Worm (Caenorhabditis elegans) whole organism, L1 larva: ENCODE measurements around the gene K12H4.7.

ENCODE experiments used
- C04F5.9 ChIP-seq: sonication (generic microtip); optimal IDR thresholded peaks from 2 replicates; lab custom pipeline; 2016; ENCODE audit warnings: missing genetic modification characterization, missing compliant biosample characterization
- C16A3.4 ChIP-seq: fragments of 150-350 bp; optimal IDR thresholded peaks from 2 replicates; lab custom pipeline; 2014; ENCODE audit warnings: missing biosample characterization, missing genetic modification characterization
- C34B4.2 ChIP-seq: sonication (generic microtip); optimal IDR thresholded peaks from 2 replicates; lab custom pipeline; 2017; ENCODE audit warnings: mild to moderate bottlenecking, missing genetic modification characterization, missing compliant biosample characterization
- Y116A8C.19 ChIP-seq: sonication (generic microtip); optimal IDR thresholded peaks from 2 replicates; lab custom pipeline; 2016; ENCODE audit warnings: missing compliant biosample characterization, missing genetic modification characterization, borderline replicate concordance
- aha-1 ChIP-seq: fragments of 150-350 bp; optimal IDR thresholded peaks from 2 replicates; lab custom pipeline; 2014; ENCODE audit warnings: missing biosample characterization, missing genetic modification characterization
- alr-1 ChIP-seq: fragments of 200-800 bp; sonication (Bioruptor generic); optimal IDR thresholded peaks from 2 replicates; lab custom pipeline; 2018; ENCODE audit warnings: borderline replicate concordance, mild to moderate bottlenecking, missing genetic modification characterization, missing compliant biosample characterization
- blmp-1 ChIP-seq: fragments of 150-350 bp; optimal IDR thresholded peaks from 2 replicates; lab custom pipeline; 2014; ENCODE audit warnings: missing biosample characterization, missing genetic modification characterization
- ceh-63 ChIP-seq: fragments of 200-800 bp; sonication (Bioruptor generic); optimal IDR thresholded peaks from 2 replicates; lab custom pipeline; 2018; ENCODE audit warnings: mild to moderate bottlenecking, missing genetic modification characterization, missing compliant biosample characterization
- ceh-8 ChIP-seq: fragments of 200-800 bp; sonication (Bioruptor generic); optimal IDR thresholded peaks from 2 replicates; lab custom pipeline; 2018; ENCODE audit warnings: mild to moderate bottlenecking, missing genetic modification characterization, moderate library complexity, missing compliant biosample characterization
- ceh-82 ChIP-seq, 3 experiments: fragments of 150-350 bp in 1 of 3; sonication (generic microtip) in 2 of 3; optimal IDR thresholded peaks; 2 replicates each; lab custom pipeline; 2014 to 2017; ENCODE audit warnings: missing biosample characterization in 3 of 3, missing genetic modification characterization in 3 of 3
- ceh-90 ChIP-seq: sonication (generic microtip); optimal IDR thresholded peaks from 2 replicates; lab custom pipeline; 2016; ENCODE audit warnings: missing genetic modification characterization, missing compliant biosample characterization
- dsc-1 ChIP-seq: sonication (generic microtip); optimal IDR thresholded peaks from 2 replicates; lab custom pipeline; 2016; ENCODE audit warnings: mild to moderate bottlenecking, missing genetic modification characterization, missing compliant biosample characterization
- efl-1 ChIP-seq, 4 experiments: fragments of 150-350 bp; optimal IDR thresholded peaks in 3 of 4; peaks in 1 of 4; 1 replicate in 1 of 4; 2 replicates in 3 of 4; lab custom pipeline; 2014; ENCODE audit warnings: missing biosample characterization in 2 of 4, missing genetic modification characterization in 2 of 4, missing genetic modification reagents in 2 of 4
- egl-13 ChIP-seq: sonication (generic microtip); optimal IDR thresholded peaks from 2 replicates; lab custom pipeline; 2016; ENCODE audit warnings: missing genotype, missing genetic modification reagents, missing genetic modification characterization, missing compliant biosample characterization
- elt-3 ChIP-seq, 6 experiments: fragments of 150-350 bp in 1 of 6; sonication (generic microtip); optimal IDR thresholded peaks; 2 replicates each; lab custom pipeline; 2017 to 2018; ENCODE audit warnings: missing biosample characterization in 6 of 6, missing genetic modification characterization in 6 of 6, inconsistent platforms in 1 of 6
- ets-5 ChIP-seq: fragments of 200-800 bp; sonication (Bioruptor generic); IDR thresholded peaks from 2 replicates; pipeline ENCODE4 v1.3.6; 2022; ENCODE audit warnings: missing genetic modification characterization, missing compliant biosample characterization
- fkh-8 ChIP-seq: sonication (generic microtip); optimal IDR thresholded peaks from 2 replicates; lab custom pipeline; 2016; ENCODE audit warnings: mild to moderate bottlenecking, missing genetic modification characterization, missing compliant biosample characterization
- fos-1 ChIP-seq: fragments of 150-350 bp; optimal IDR thresholded peaks from 2 replicates; lab custom pipeline; 2014; ENCODE audit warnings: missing biosample characterization, missing genetic modification characterization
- grh-1 ChIP-seq: fragments of 200-800 bp; sonication (Bioruptor generic); IDR thresholded peaks from 2 replicates; pipeline ENCODE4 v1.3.6; 2022; ENCODE audit warnings: missing genetic modification reagents, missing genetic modification characterization, missing compliant biosample characterization
- hlh-17 ChIP-seq: fragments of 200-800 bp; sonication (Bioruptor generic); optimal IDR thresholded peaks from 2 replicates; lab custom pipeline; 2018; ENCODE audit warnings: missing genetic modification characterization, mild to moderate bottlenecking, missing compliant biosample characterization, moderate library complexity, borderline replicate concordance
- hpl-2 ChIP-seq: fragments of 150-350 bp; optimal IDR thresholded peaks from 2 replicates; lab custom pipeline; 2014; ENCODE audit warnings: missing biosample characterization, missing genetic modification reagents, missing genetic modification characterization
- irx-1 ChIP-seq: sonication (generic microtip); optimal IDR thresholded peaks from 2 replicates; lab custom pipeline; 2016; ENCODE audit warnings: missing genetic modification characterization, missing compliant biosample characterization
- isw-1 ChIP-seq: fragments of 200-800 bp; sonication (Bioruptor generic); IDR thresholded peaks from 2 replicates; pipeline ENCODE4 v1.3.6; 2022; ENCODE audit warnings: missing genetic modification characterization, missing compliant biosample characterization
- jun-1 ChIP-seq: fragments of 150-350 bp; optimal IDR thresholded peaks from 2 replicates; lab custom pipeline; 2014; ENCODE audit warnings: missing biosample characterization, missing genetic modification reagents, missing genetic modification characterization
- lin-13 ChIP-seq: fragments of 150-350 bp; optimal IDR thresholded peaks from 2 replicates; lab custom pipeline; 2014; ENCODE audit warnings: missing biosample characterization, missing genetic modification reagents, missing genetic modification characterization
- lin-15B ChIP-seq: fragments of 150-350 bp; sonication (generic microtip); optimal IDR thresholded peaks from 3 replicates; lab custom pipeline; 2014; ENCODE audit warnings: missing biosample characterization, missing genetic modification characterization
- lin-35 ChIP-seq, 2 experiments: fragments of 150-350 bp; optimal IDR thresholded peaks; 2 replicates each; lab custom pipeline; 2014; ENCODE audit warnings: missing biosample characterization in 2 of 2, missing genetic modification characterization in 2 of 2, missing genetic modification reagents in 2 of 2
- lin-39 ChIP-seq: fragments of 150-350 bp; optimal IDR thresholded peaks from 2 replicates; lab custom pipeline; 2014; ENCODE audit warnings: missing biosample characterization, missing genetic modification reagents, missing genetic modification characterization
- mdl-1 ChIP-seq, 2 experiments: fragments of 150-350 bp; optimal IDR thresholded peaks; 2 replicates each; lab custom pipeline; 2014 to 2017; ENCODE audit warnings: missing biosample characterization in 2 of 2, missing genetic modification characterization in 2 of 2, inconsistent platforms in 1 of 2
- mef-2 ChIP-seq: fragments of 150-350 bp; optimal IDR thresholded peaks from 2 replicates; lab custom pipeline; 2014; ENCODE audit warnings: missing biosample characterization, missing genetic modification characterization
- nhr-11 ChIP-seq: fragments of 150-350 bp; optimal IDR thresholded peaks from 2 replicates; lab custom pipeline; 2014; ENCODE audit warnings: missing biosample characterization, missing genetic modification characterization
- nhr-19 ChIP-seq: fragments of 200-800 bp; sonication (Bioruptor generic); conservative IDR thresholded peaks from 2 replicates; pipeline ENCODE4 v1.3.6; 2022; ENCODE audit warnings: missing genetic modification characterization, missing compliant biosample characterization
- nhr-20 ChIP-seq: sonication (generic microtip); optimal IDR thresholded peaks from 2 replicates; lab custom pipeline; 2016; ENCODE audit warnings: mild to moderate bottlenecking, missing genetic modification characterization, missing compliant biosample characterization
- nhr-71 ChIP-seq: sonication (generic microtip); optimal IDR thresholded peaks from 2 replicates; lab custom pipeline; 2016; ENCODE audit warnings: mild to moderate bottlenecking, missing genetic modification characterization, moderate library complexity, missing compliant biosample characterization
- nhr-85 ChIP-seq: sonication (generic microtip); peaks from one replicate; lab custom pipeline; 2016; ENCODE audit warnings: missing genetic modification characterization, inconsistent platforms, missing compliant biosample characterization
- nhr-90 ChIP-seq: sonication (generic microtip); optimal IDR thresholded peaks from 2 replicates; lab custom pipeline; 2016; ENCODE audit warnings: mild to moderate bottlenecking, missing genetic modification characterization, missing compliant biosample characterization; ENCODE audit not compliant: poor library complexity
- pag-3 ChIP-seq: sonication (generic microtip); optimal IDR thresholded peaks from 2 replicates; lab custom pipeline; 2017; ENCODE audit warnings: missing genetic modification characterization, mild to moderate bottlenecking, missing compliant biosample characterization, antibody characterized with exemption, borderline replicate concordance; ENCODE audit not compliant: insufficient read depth
- rnt-1 ChIP-seq: sonication (generic microtip); optimal IDR thresholded peaks from 2 replicates; lab custom pipeline; 2016; ENCODE audit warnings: mild to moderate bottlenecking, missing genetic modification characterization, moderate library complexity, missing compliant biosample characterization
- skn-1 ChIP-seq: fragments of 150-350 bp; optimal IDR thresholded peaks from 2 replicates; lab custom pipeline; 2014; ENCODE audit warnings: missing biosample characterization, missing genetic modification characterization
- snpc-4 ChIP-seq: fragments of 150-350 bp; optimal IDR thresholded peaks from 2 replicates; lab custom pipeline; 2014; ENCODE audit warnings: missing biosample characterization, missing genetic modification characterization
- snu-23 ChIP-seq: sonication (generic microtip); optimal IDR thresholded peaks from 2 replicates; lab custom pipeline; 2016; ENCODE audit warnings: missing genetic modification characterization, missing compliant biosample characterization
- sox-4 ChIP-seq: sonication (generic microtip); optimal IDR thresholded peaks from 2 replicates; lab custom pipeline; 2016; ENCODE audit warnings: missing genetic modification characterization, missing compliant biosample characterization
- sup-37 ChIP-seq: fragments of 200-800 bp; sonication (Bioruptor generic); optimal IDR thresholded peaks from 2 replicates; lab custom pipeline; 2018; ENCODE audit warnings: mild to moderate bottlenecking, missing genetic modification characterization, missing compliant biosample characterization
- swsn-7 ChIP-seq: sonication (generic microtip); optimal IDR thresholded peaks from 2 replicates; lab custom pipeline; 2016; ENCODE audit warnings: missing genetic modification characterization, missing compliant biosample characterization
- unc-130 ChIP-seq: fragments of 150-350 bp; optimal IDR thresholded peaks from 2 replicates; lab custom pipeline; 2017; ENCODE audit warnings: missing biosample characterization, missing genetic modification characterization, inconsistent platforms
- unc-30 ChIP-seq: sonication (generic microtip); optimal IDR thresholded peaks from 2 replicates; lab custom pipeline; 2017; ENCODE audit warnings: missing biosample characterization, missing genetic modification characterization
- unc-62 ChIP-seq: fragments of 150-350 bp; optimal IDR thresholded peaks from 2 replicates; lab custom pipeline; 2014; ENCODE audit warnings: missing biosample characterization, missing genetic modification reagents, missing genetic modification characterization
- zag-1 ChIP-seq: fragments of 150-350 bp; optimal IDR thresholded peaks from 2 replicates; lab custom pipeline; 2014; ENCODE audit warnings: missing biosample characterization, missing genetic modification characterization
- zip-4 ChIP-seq: fragments of 200-800 bp; sonication (Bioruptor generic); optimal IDR thresholded peaks from 2 replicates; lab custom pipeline; 2018; ENCODE audit warnings: mild to moderate bottlenecking, missing genetic modification characterization, moderate library complexity, missing compliant biosample characterization
- ztf-11 ChIP-seq, 2 experiments: sonication (generic microtip); optimal IDR thresholded peaks; 2 replicates each; lab custom pipeline; 2016 to 2017; ENCODE audit warnings: missing genetic modification characterization in 2 of 2, missing biosample characterization in 1 of 2, missing compliant biosample characterization in 1 of 2

Gene K12H4.7

DNA sequence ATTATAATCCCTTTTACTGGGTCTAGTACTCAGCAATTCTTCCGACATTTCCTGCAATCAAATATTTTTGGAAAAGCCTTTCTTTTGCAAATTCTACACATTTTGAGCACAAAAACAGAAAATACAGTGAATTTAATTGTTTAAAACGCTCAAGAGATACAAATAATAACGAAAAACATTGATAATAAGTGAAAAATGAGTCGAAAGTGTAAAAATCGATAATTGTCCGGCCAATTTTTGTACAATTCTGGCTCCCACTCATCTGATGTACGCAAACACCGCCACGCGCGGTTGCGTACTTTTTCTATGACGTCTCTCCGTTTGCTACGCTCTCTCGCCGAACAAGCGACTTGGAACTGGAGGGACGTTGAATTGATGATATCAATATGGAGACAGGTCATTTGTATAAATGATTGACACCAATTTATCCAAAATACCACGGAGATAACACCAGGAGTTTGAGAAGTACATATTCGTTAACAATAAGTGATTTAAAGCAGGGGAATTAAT lies 30.0 kb downstream of the K12H4.7 start, which contains the start of gene lin-36 (continued):
- peak; percentile 86 to 91 for TF ChIP-seq efl-1 (optimal IDR thresholded peaks at IDR 0.05; lab: Kevin White, UChicago)
- TF ChIP-seq efl-1 (GFP tag; optimal IDR thresholded peaks at IDR 0.05 in 1 of 2; lab: Kevin White, UChicago): peak; percentile 87 to 99
- TF ChIP-seq nhr-71 (tag; lab: Kevin White, UChicago): peak; percentile 90
- peak; percentile 91 for TF ChIP-seq snu-23 (GFP tag; lab: Kevin White, UChicago)
- TF ChIP-seq lin-35 (GFP tag; optimal IDR thresholded peaks at IDR 0.05; lab: Kevin White, UChicago): peak; percentile 85 to 94
- TF ChIP-seq jun-1: peak; percentile 79
- TF ChIP-seq rnt-1 (tag; lab: Kevin White, UChicago): peak; percentile 89
- peak; percentile 74 for TF ChIP-seq isw-1 (GFP tag; lab: Robert Waterston, UW)
- no peak for TF ChIP-seq Y116A8C.19 (tag; lab: Kevin White, UChicago)
- peak; percentile 76 for TF ChIP-seq nhr-19
- peak; percentile 81 for TF ChIP-seq C16A3.4 (tag; lab: Kevin White, UChicago)
- peak; percentile 72 for TF ChIP-seq unc-62 (GFP tag; lab: Kevin White, UChicago)
- peak; percentile 73 for TF ChIP-seq unc-130
- peak; percentile 44 for TF ChIP-seq egl-13
- peak in 1 of 2 experiments; percentile 64 for TF ChIP-seq mdl-1 (tag; optimal IDR thresholded peaks at IDR 0.05; lab: Kevin White, UChicago)
- TF ChIP-seq elt-3 (tag; optimal IDR thresholded peaks at IDR 0.05; lab: Kevin White, UChicago): peak in 2 of 6 experiments; percentile 72 to 77
- TF ChIP-seq lin-15B (tag; lab: Kevin White, UChicago): peak; percentile 80
- TF ChIP-seq nhr-11 (tag; lab: Kevin White, UChicago): no peak
- no peak for TF ChIP-seq unc-30 (tag; lab: Kevin White, UChicago)
- TF ChIP-seq ceh-8 (GFP tag; lab: Kevin White, UChicago): no peak
- TF ChIP-seq nhr-20: peak; percentile 76
- peak; percentile 83 for TF ChIP-seq lin-13 (GFP tag; lab: Kevin White, UChicago)
- TF ChIP-seq alr-1: no peak
- TF ChIP-seq sup-37 (GFP tag; lab: Kevin White, UChicago): no peak
- TF ChIP-seq mef-2 (tag; lab: Kevin White, UChicago): no peak
- TF ChIP-seq blmp-1 (tag; lab: Kevin White, UChicago): peak; percentile 67
- TF ChIP-seq nhr-85 (tag; lab: Kevin White, UChicago): peak; percentile 92
- peak; percentile 69 for TF ChIP-seq irx-1 (tag; lab: Kevin White, UChicago)
- no peak for TF ChIP-seq hpl-2
- TF ChIP-seq dsc-1 (tag; lab: Kevin White, UChicago): peak; percentile 93
- no peak for TF ChIP-seq aha-1 (tag; lab: Kevin White, UChicago)
- no peak for TF ChIP-seq hlh-17 (GFP tag; lab: Kevin White, UChicago)
- peak; percentile 74 for TF ChIP-seq C04F5.9 (tag; lab: Kevin White, UChicago)
- TF ChIP-seq ceh-82 (tag; optimal IDR thresholded peaks at IDR 0.05; lab: Kevin White, UChicago): peak; percentile 71 to 91 (median 84)
- peak; percentile 38 for TF ChIP-seq zip-4
- TF ChIP-seq nhr-90 (tag; lab: Kevin White, UChicago): peak; percentile 62
- peak; percentile 82 for TF ChIP-seq skn-1 (tag; lab: Kevin White, UChicago)
- TF ChIP-seq fkh-8 (tag; lab: Kevin White, UChicago): peak; percentile 80
- peak; percentile 36 for TF ChIP-seq lin-39
- TF ChIP-seq snpc-4: peak; percentile 52
- TF ChIP-seq C34B4.2 (tag; lab: Kevin White, UChicago): no peak
- TF ChIP-seq zag-1 (tag; lab: Kevin White, UChicago): peak; percentile 10
- TF ChIP-seq ceh-90 (tag; lab: Kevin White, UChicago): no peak
- TF ChIP-seq fos-1 (tag; lab: Kevin White, UChicago): peak; percentile 71
- no peak for TF ChIP-seq pag-3 (tag; lab: Kevin White, UChicago)
- TF ChIP-seq sox-4: no peak
- TF ChIP-seq ceh-63 (GFP tag; lab: Kevin White, UChicago): no peak
- TF ChIP-seq ets-5 (GFP tag; lab: Robert Waterston, UW): no peak
- TF ChIP-seq ztf-11 (tag; optimal IDR thresholded peaks at IDR 0.05; lab: Kevin White, UChicago): peak in 1 of 2 experiments; percentile 76
- TF ChIP-seq grh-1: peak; percentile 78
- TF ChIP-seq swsn-7 (tag; lab: Kevin White, UChicago): peak; percentile 85
